Fruit fly (Drosophila melanogaster): Measurements from ENCODE around the gene beta-Spec.

The beta-Spec gene

dm6 chrX:17698864-17699504, 41.8 kb downstream of the beta-Spec start (continued):
- TF ChIP-seq ap (GFP tag; IDR thresholded peaks at IDR 0.05) = peak; percentile 43; the same call in 1 of the 2 replicates
- TF ChIP-seq CG12659 (GFP tag; optimal IDR thresholded peaks at IDR 0.05) = peak; percentile 93
- peak; percentile 79 for TF ChIP-seq bab2 (GFP tag; optimal IDR thresholded peaks at IDR 0.05)
- peak; percentile 85 for TF ChIP-seq lab (GFP tag; optimal IDR thresholded peaks at IDR 0.05)
- TF ChIP-seq Sry-β (GFP tag; optimal IDR thresholded peaks at IDR 0.05) = no peak
- peak; percentile 43 for TF ChIP-seq corto (GFP tag; optimal IDR thresholded peaks at IDR 0.05)
- TF ChIP-seq caup (GFP tag; optimal IDR thresholded peaks at IDR 0.05; ENCODE audit: severe bottlenecking) = peak; percentile 84
- TF ChIP-seq ara (GFP tag; IDR thresholded peaks at IDR 0.05) = no peak; the same call in 1 of the 2 replicates
- TF ChIP-seq row (GFP tag; IDR thresholded peaks at IDR 0.05) = peak; percentile 92
- peak; percentile 76 for TF ChIP-seq Nf-YB (GFP tag; optimal IDR thresholded peaks at IDR 0.05)
- TF ChIP-seq gcm2 (GFP tag; optimal IDR thresholded peaks at IDR 0.05) = peak; percentile 59
- TF ChIP-seq Ets65A (GFP tag) = peak; percentile 98
- TF ChIP-seq Neu2 (GFP tag; optimal IDR thresholded peaks at IDR 0.05; ENCODE audit: borderline replicate concordance) = peak; percentile 14
- no peak for TF ChIP-seq HLHmδ (GFP tag; optimal IDR thresholded peaks at IDR 0.05)
- TF ChIP-seq Hand (GFP tag; optimal IDR thresholded peaks at IDR 0.05) = peak; percentile 75
- TF ChIP-seq CG10366 (GFP tag; IDR thresholded peaks at IDR 0.05) = peak; percentile 65
- peak; percentile 77 for TF ChIP-seq Dad (GFP tag; optimal IDR thresholded peaks at IDR 0.05)
- no peak for TF ChIP-seq CG13287 (GFP tag; IDR thresholded peaks at IDR 0.05; ENCODE audit: partially characterized antibody)
- no peak for TF ChIP-seq CG6175 (GFP tag; IDR thresholded peaks at IDR 0.05)
- TF ChIP-seq CG8944 (GFP tag; optimal IDR thresholded peaks at IDR 0.05) = peak; percentile 61
- peak; percentile 14 for TF ChIP-seq CG9797 (GFP tag; optimal IDR thresholded peaks at IDR 0.05)
- peak; percentile 81 for TF ChIP-seq CG33213 (GFP tag; optimal IDR thresholded peaks at IDR 0.05)
- peak; percentile 81 for TF ChIP-seq Mad (GFP tag; optimal IDR thresholded peaks at IDR 0.05)
- peak; percentile 55; the same call in 1 of the 3 replicates for TF ChIP-seq CG11560 (tag; IDR thresholded peaks at IDR 0.05)
- TF ChIP-seq Doc2 (GFP tag; IDR thresholded peaks at IDR 0.05) = no peak
- peak; percentile 72 for TF ChIP-seq shn (GFP tag; optimal IDR thresholded peaks at IDR 0.05)
- TF ChIP-seq grn (GFP tag; optimal IDR thresholded peaks at IDR 0.05) = peak; percentile 59
- peak; percentile 91 for TF ChIP-seq dmrt99B (tag; optimal IDR thresholded peaks at IDR 0.05)
- no peak for TF ChIP-seq CG1024 (GFP tag; IDR thresholded peaks at IDR 0.05)
- peak; percentile 75 for TF ChIP-seq vfl (GFP tag; optimal IDR thresholded peaks at IDR 0.05)
- peak; percentile 85 for TF ChIP-seq Sox102F (GFP tag; optimal IDR thresholded peaks at IDR 0.05)
- peak; percentile 57 for TF ChIP-seq Jarid2 (GFP tag; optimal IDR thresholded peaks at IDR 0.05)
- peak; percentile 71 for TF ChIP-seq run (tag; optimal IDR thresholded peaks at IDR 0.05)
- TF ChIP-seq dati (GFP tag; IDR thresholded peaks at IDR 0.05) = 0 out of 2 replicates have a peak, but pooled peaks have one; percentile 24
- TF ChIP-seq fru (optimal IDR thresholded peaks at IDR 0.05) = no peak
- TF ChIP-seq Trl (optimal IDR thresholded peaks at IDR 0.05) = peak in 1 of 2 experiments; percentile 35
- TF ChIP-seq Trl (GFP tag; optimal IDR thresholded peaks at IDR 0.05) = peak; percentile 75
- peak; percentile 71 for TF ChIP-seq CG12942 (GFP tag; optimal IDR thresholded peaks at IDR 0.05)
- peak; percentile 67; the same call in 1 of the 2 replicates for TF ChIP-seq ranshi (GFP tag; IDR thresholded peaks at IDR 0.05)
- peak; percentile 93 for TF ChIP-seq nmo (GFP tag; optimal IDR thresholded peaks at IDR 0.05)
- TF ChIP-seq CG4360 (GFP tag; IDR thresholded peaks at IDR 0.05) = no peak
- TF ChIP-seq Dp (GFP tag; optimal IDR thresholded peaks at IDR 0.05) = no peak
- peak; percentile 83 for TF ChIP-seq CG17568 (GFP tag; optimal IDR thresholded peaks at IDR 0.05)
- TF ChIP-seq inv (GFP tag; IDR thresholded peaks at IDR 0.05; ENCODE audit: partially characterized antibody) = no peak
- peak; percentile 40; the same call in 1 of the 2 replicates for TF ChIP-seq ttk (GFP tag; IDR thresholded peaks at IDR 0.05)
- TF ChIP-seq Ptx1 (GFP tag; IDR thresholded peaks at IDR 0.05) = peak; percentile 82
- peak; percentile 84 for TF ChIP-seq Rfx (GFP tag; IDR thresholded peaks at IDR 0.05)
- TF ChIP-seq Hmx (GFP tag; optimal IDR thresholded peaks at IDR 0.05) = peak; percentile 61
- peak; percentile 90 for TF ChIP-seq Fer1 (GFP tag; optimal IDR thresholded peaks at IDR 0.05)
- TF ChIP-seq CG32767 (GFP tag; IDR thresholded peaks at IDR 0.05) = peak; percentile 71; the same call in 1 of the 2 replicates
